Worm (Caenorhabditis elegans) whole organism, L3 larva: ENCODE data around the gene pak-1.
A peak's percentile ranks its signal among the peaks of the same experiment; 100 is the strongest.

Experiments used
- R02D3.7 ChIP-seq: fragments of 150-350 bp; optimal IDR thresholded peaks from 2 replicates; lab custom pipeline; 2014; ENCODE audit warnings: missing biosample characterization, missing genetic modification characterization
- ZK546.5 ChIP-seq: sonication (generic microtip); optimal IDR thresholded peaks from 2 replicates; lab custom pipeline; 2017; ENCODE audit warnings: missing biosample characterization, missing genetic modification characterization
- aly-2 ChIP-seq: fragments of 150-350 bp; optimal IDR thresholded peaks from 2 replicates; lab custom pipeline; 2014; ENCODE audit warnings: missing biosample characterization, missing genetic modification characterization
- ama-1 ChIP-seq: fragments of 150-350 bp; optimal IDR thresholded peaks from 2 replicates; lab custom pipeline; 2018
- ceh-16 ChIP-seq: sonication (generic microtip); optimal IDR thresholded peaks from 2 replicates; lab custom pipeline; 2017; ENCODE audit warnings: missing biosample characterization, missing genetic modification characterization
- ceh-28 ChIP-seq: fragments of 150-350 bp; optimal IDR thresholded peaks from 2 replicates; lab custom pipeline; 2014; ENCODE audit warnings: missing biosample characterization, missing genetic modification reagents, missing genetic modification characterization
- ceh-82 ChIP-seq: fragments of 150-350 bp; optimal IDR thresholded peaks from 2 replicates; lab custom pipeline; 2014; ENCODE audit warnings: missing biosample characterization, missing genetic modification characterization
- ceh-9 ChIP-seq: sonication (generic microtip); optimal IDR thresholded peaks from 2 replicates; lab custom pipeline; 2018; ENCODE audit warnings: missing biosample characterization, missing genetic modification characterization
- daf-12 ChIP-seq: fragments of 150-350 bp; optimal IDR thresholded peaks from 2 replicates; lab custom pipeline; 2014; ENCODE audit warnings: missing biosample characterization, missing genetic modification reagents, missing genetic modification characterization
- egl-27 ChIP-seq: sonication (generic microtip); optimal IDR thresholded peaks from 4 replicates; lab custom pipeline; 2017; ENCODE audit warnings: missing biosample characterization, missing genetic modification reagents, missing genetic modification characterization
- egl-5 ChIP-seq: fragments of 150-350 bp; optimal IDR thresholded peaks from 2 replicates; lab custom pipeline; 2017; ENCODE audit warnings: missing biosample characterization, missing genetic modification reagents, missing genetic modification characterization, inconsistent platforms
- elt-1 ChIP-seq: fragments of 150-350 bp; optimal IDR thresholded peaks from 2 replicates; lab custom pipeline; 2014; ENCODE audit warnings: missing biosample characterization, missing genetic modification characterization
- elt-2 ChIP-seq: sonication (generic microtip); optimal IDR thresholded peaks from 2 replicates; lab custom pipeline; 2016; ENCODE audit warnings: missing genetic modification reagents, mild to moderate bottlenecking, missing genetic modification characterization, missing compliant biosample characterization
- elt-3 ChIP-seq, 3 experiments: fragments of 150-350 bp in 1 of 3; sonication (generic microtip) in 2 of 3; optimal IDR thresholded peaks; 2 replicates in 2 of 3; 4 replicates in 1 of 3; lab custom pipeline; 2014 to 2017; ENCODE audit warnings: missing biosample characterization in 3 of 3, missing genetic modification characterization in 3 of 3
- eor-1 ChIP-seq, 2 experiments: fragments of 150-350 bp; optimal IDR thresholded peaks; 2 replicates each; lab custom pipeline; 2014 to 2018; ENCODE audit warnings: missing biosample characterization in 2 of 2, missing genetic modification characterization in 2 of 2
- fkh-10 ChIP-seq: sonication (generic microtip); optimal IDR thresholded peaks from 2 replicates; lab custom pipeline; 2017; ENCODE audit warnings: missing biosample characterization, missing genetic modification reagents, missing genetic modification characterization
- fkh-2 ChIP-seq: fragments of 150-350 bp; optimal IDR thresholded peaks from 2 replicates; lab custom pipeline; 2014; ENCODE audit warnings: missing biosample characterization, missing genetic modification reagents, missing genetic modification characterization
- fos-1 ChIP-seq: fragments of 150-350 bp; optimal IDR thresholded peaks from 2 replicates; lab custom pipeline; 2014; ENCODE audit warnings: missing biosample characterization, missing genetic modification characterization
- hmg-11 ChIP-seq: sonication (generic microtip); optimal IDR thresholded peaks from 2 replicates; lab custom pipeline; 2016; ENCODE audit warnings: missing genetic modification characterization, missing compliant biosample characterization
- jun-1 ChIP-seq: fragments of 150-350 bp; optimal IDR thresholded peaks from 2 replicates; lab custom pipeline; 2014; ENCODE audit warnings: missing biosample characterization, missing genetic modification reagents, missing genetic modification characterization
- lin-15B ChIP-seq: fragments of 150-350 bp; optimal IDR thresholded peaks from 2 replicates; lab custom pipeline; 2014; ENCODE audit warnings: missing biosample characterization, missing genetic modification characterization
- lin-39 ChIP-seq: fragments of 150-350 bp; optimal IDR thresholded peaks from 2 replicates; lab custom pipeline; 2018; ENCODE audit warnings: missing biosample characterization, missing genetic modification reagents, missing genetic modification characterization
- lsy-12 ChIP-seq: sonication (generic microtip); optimal IDR thresholded peaks from 2 replicates; lab custom pipeline; 2016; ENCODE audit warnings: mild to moderate bottlenecking, missing genetic modification characterization, missing compliant biosample characterization
- mdl-1 ChIP-seq: fragments of 150-350 bp; optimal IDR thresholded peaks from 2 replicates; lab custom pipeline; 2014; ENCODE audit warnings: missing biosample characterization, missing genetic modification characterization
- mml-1 ChIP-seq: fragments of 150-350 bp; sonication (generic microtip); optimal IDR thresholded peaks from 3 replicates; lab custom pipeline; 2014; ENCODE audit warnings: missing biosample characterization, missing genetic modification characterization
- nfya-1 ChIP-seq: sonication (generic microtip); optimal IDR thresholded peaks from 2 replicates; lab custom pipeline; 2017; ENCODE audit warnings: missing genetic modification characterization, mild to moderate bottlenecking, missing compliant biosample characterization, antibody characterized with exemption, moderate library complexity; ENCODE audit not compliant: insufficient read depth
- nhr-11 ChIP-seq: fragments of 150-350 bp; optimal IDR thresholded peaks from 2 replicates; lab custom pipeline; 2014; ENCODE audit warnings: missing biosample characterization, missing genetic modification characterization
- nhr-12 ChIP-seq: fragments of 150-350 bp; optimal IDR thresholded peaks from 2 replicates; lab custom pipeline; 2014; ENCODE audit warnings: missing biosample characterization, missing genetic modification characterization
- nhr-23 ChIP-seq: fragments of 150-350 bp; optimal IDR thresholded peaks from 2 replicates; lab custom pipeline; 2014; ENCODE audit warnings: missing biosample characterization, missing genetic modification reagents, missing genetic modification characterization
- nhr-237 ChIP-seq: fragments of 150-350 bp; optimal IDR thresholded peaks from 2 replicates; lab custom pipeline; 2014; ENCODE audit warnings: missing biosample characterization, missing genetic modification characterization
- nhr-25 ChIP-seq: sonication (generic microtip); optimal IDR thresholded peaks from 2 replicates; lab custom pipeline; 2017; ENCODE audit warnings: missing biosample characterization, missing genetic modification characterization
- nhr-28 ChIP-seq: fragments of 150-350 bp; optimal IDR thresholded peaks from 2 replicates; lab custom pipeline; 2014; ENCODE audit warnings: missing biosample characterization, missing genetic modification characterization
- nhr-43 ChIP-seq: sonication (generic microtip); optimal IDR thresholded peaks from 2 replicates; lab custom pipeline; 2016; ENCODE audit warnings: mild to moderate bottlenecking, missing genetic modification characterization, missing compliant biosample characterization; ENCODE audit not compliant: poor library complexity, severe bottlenecking
- nhr-67 ChIP-seq: fragments of 150-350 bp; optimal IDR thresholded peaks from 2 replicates; lab custom pipeline; 2014; ENCODE audit warnings: missing biosample characterization, missing genetic modification characterization
- nhr-76 ChIP-seq: fragments of 150-350 bp; sonication (generic microtip); optimal IDR thresholded peaks from 5 replicates; lab custom pipeline; 2014; ENCODE audit warnings: missing biosample characterization, missing genetic modification characterization
- nhr-77 ChIP-seq: fragments of 150-350 bp; optimal IDR thresholded peaks from 2 replicates; lab custom pipeline; 2014; ENCODE audit warnings: missing biosample characterization, missing genetic modification characterization
- pha-4 ChIP-seq: fragments of 150-350 bp; optimal IDR thresholded peaks from 2 replicates; lab custom pipeline; 2014; ENCODE audit warnings: missing biosample characterization, missing genetic modification reagents, missing genetic modification characterization
- pqm-1 ChIP-seq: fragments of 150-350 bp; optimal IDR thresholded peaks from 2 replicates; lab custom pipeline; 2017; ENCODE audit warnings: missing biosample characterization, missing genetic modification characterization, inconsistent platforms
- sea-2 ChIP-seq: fragments of 150-350 bp; sonication (generic microtip); optimal IDR thresholded peaks from 4 replicates; lab custom pipeline; 2014; ENCODE audit warnings: missing biosample characterization, missing genetic modification reagents, missing genetic modification characterization
- skn-1 ChIP-seq: fragments of 150-350 bp; optimal IDR thresholded peaks from 2 replicates; lab custom pipeline; 2014; ENCODE audit warnings: missing biosample characterization, missing genetic modification characterization
- snpc-4 ChIP-seq: fragments of 150-350 bp; optimal IDR thresholded peaks from 2 replicates; lab custom pipeline; 2014; ENCODE audit warnings: missing biosample characterization, missing genetic modification characterization
- tbx-2 ChIP-seq: sonication (generic microtip); optimal IDR thresholded peaks from 2 replicates; lab custom pipeline; 2016; ENCODE audit warnings: mild to moderate bottlenecking, missing genetic modification characterization, missing compliant biosample characterization
- unc-39 ChIP-seq: sonication (generic microtip); optimal IDR thresholded peaks from 4 replicates; lab custom pipeline; 2017; ENCODE audit warnings: missing biosample characterization, missing genetic modification characterization
- unc-62 ChIP-seq: fragments of 150-350 bp; sonication (generic microtip); optimal IDR thresholded peaks from 4 replicates; lab custom pipeline; 2014; ENCODE audit warnings: missing biosample characterization, missing genetic modification reagents, missing genetic modification characterization
- zag-1 ChIP-seq: fragments of 150-350 bp; optimal IDR thresholded peaks from 2 replicates; lab custom pipeline; 2014; ENCODE audit warnings: missing biosample characterization, missing genetic modification characterization
- ztf-11 ChIP-seq: fragments of 150-350 bp; optimal IDR thresholded peaks from 2 replicates; lab custom pipeline; 2014; ENCODE audit warnings: missing biosample characterization, missing genetic modification characterization
- ztf-4 ChIP-seq: fragments of 150-350 bp; optimal IDR thresholded peaks from 2 replicates; lab custom pipeline; 2014; ENCODE audit warnings: missing biosample characterization, missing genetic modification characterization

The pak-1 gene

DNA sequence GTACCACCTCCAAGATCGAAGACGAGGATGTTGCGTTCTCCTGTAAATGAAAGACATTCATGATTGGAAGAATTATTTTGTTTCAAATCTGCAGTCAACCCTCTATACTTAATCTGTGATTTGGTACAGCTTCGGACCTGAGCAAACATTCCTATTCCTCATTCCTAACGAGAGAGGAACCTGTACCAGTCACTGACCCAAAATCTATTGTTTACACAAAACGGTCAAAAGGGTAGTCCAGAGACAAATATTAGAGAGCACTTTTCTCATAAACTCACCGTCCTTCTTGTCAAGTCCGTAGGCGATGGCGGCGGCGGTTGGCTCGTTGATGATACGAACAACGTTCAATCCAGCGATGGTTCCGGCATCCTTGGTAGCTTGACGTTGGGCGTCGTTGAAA, 42.4 kb upstream of the pak-1 start:
- TF ChIP-seq nhr-12 (tag; lab: Kevin White, UChicago) = no peak
- no peak for TF ChIP-seq fkh-10 (GFP tag; lab: Kevin White, UChicago)
- no peak for TF ChIP-seq ZK546.5
- TF ChIP-seq pha-4 (tag; lab: Kevin White, UChicago) = peak; percentile 56

DNA sequence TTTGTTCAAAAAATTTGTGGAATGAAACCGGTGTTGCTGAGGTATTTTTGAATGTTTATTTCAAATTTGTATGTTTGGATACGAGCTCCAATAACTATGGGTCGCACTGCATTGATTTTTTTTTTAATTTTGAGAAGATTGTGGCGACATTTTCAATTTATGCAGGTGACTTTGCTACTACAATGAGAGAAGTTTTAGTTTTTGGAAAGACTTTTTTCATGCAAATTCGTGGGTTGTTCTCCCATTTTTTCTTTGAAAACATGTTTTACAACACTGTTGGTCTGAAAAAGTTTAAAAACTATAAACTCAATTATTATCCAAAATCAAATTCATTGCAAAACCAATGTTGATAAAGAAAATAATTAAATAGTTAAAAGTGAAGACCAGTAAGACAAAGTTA, 40.3 kb upstream of the pak-1 start:
- TF ChIP-seq ztf-11 (tag; lab: Kevin White, UChicago) (no peak), nhr-23 (peak; percentile 41), pqm-1 (tag; lab: Kevin White, UChicago) (peak; percentile 29), fos-1 (tag; lab: Kevin White, UChicago) (peak; percentile 78), ceh-16 (tag; lab: Kevin White, UChicago) (no peak), snpc-4 (tag; lab: Kevin White, UChicago) (no peak), nhr-11 (tag; lab: Kevin White, UChicago) (no peak), sea-2 (GFP tag; lab: Kevin White, UChicago) (no peak), skn-1 (tag; lab: Kevin White, UChicago) (peak; percentile 13), nhr-28 (tag; lab: Kevin White, UChicago) (no peak), ama-1 (lab: Kevin White, UChicago) (no peak), pha-4 (tag; lab: Kevin White, UChicago) (no peak), nhr-237 (tag; lab: Kevin White, UChicago) (no peak), hmg-11 (tag; lab: Kevin White, UChicago) (no peak), lin-15B (no peak), R02D3.7 (no peak), jun-1 (no peak), unc-62 (GFP tag; lab: Kevin White, UChicago) (no peak), nhr-77 (tag; lab: Kevin White, UChicago) (peak; percentile 36), ceh-9 (no peak), lsy-12 (peak; percentile 62), nhr-12 (tag; lab: Kevin White, UChicago) (no peak), ceh-28 (tag; lab: Kevin White, UChicago) (peak; percentile 63), ZK546.5 (no peak), egl-5 (tag; lab: Kevin White, UChicago) (no peak), mdl-1 (tag; lab: Kevin White, UChicago) (no peak), tbx-2 (tag; lab: Kevin White, UChicago) (no peak), nhr-76 (no peak), ceh-82 (no peak), nhr-25 (tag; lab: Kevin White, UChicago) (no peak), fkh-2 (tag; lab: Kevin White, UChicago) (no peak), nhr-43 (tag; lab: Kevin White, UChicago) (peak; percentile 68), lin-39 (no peak), unc-39 (tag; lab: Kevin White, UChicago) (no peak), fkh-10 (GFP tag; lab: Kevin White, UChicago) (no peak), nhr-67 (tag; lab: Kevin White, UChicago) (no peak), nfya-1 (tag; lab: Kevin White, UChicago) (no peak), daf-12 (tag; lab: Kevin White, UChicago) (no peak), mml-1 (tag; lab: Kevin White, UChicago) (no peak), elt-2 (peak; percentile 33), aly-2 (tag; lab: Kevin White, UChicago) (peak; percentile 58), elt-1 (tag; lab: Kevin White, UChicago) (no peak), eor-1 (tag; optimal IDR thresholded peaks at IDR 0.05; lab: Kevin White, UChicago) (no peak), egl-27 (tag; lab: Kevin White, UChicago) (no peak), elt-3 (tag; optimal IDR thresholded peaks at IDR 0.05; lab: Kevin White, UChicago) (no peak), ztf-4 (tag; lab: Kevin White, UChicago) (no peak), zag-1 (tag; lab: Kevin White, UChicago) (no peak)
